Worm (Caenorhabditis elegans): ENCODE data around the gene srh-18.

DNA sequence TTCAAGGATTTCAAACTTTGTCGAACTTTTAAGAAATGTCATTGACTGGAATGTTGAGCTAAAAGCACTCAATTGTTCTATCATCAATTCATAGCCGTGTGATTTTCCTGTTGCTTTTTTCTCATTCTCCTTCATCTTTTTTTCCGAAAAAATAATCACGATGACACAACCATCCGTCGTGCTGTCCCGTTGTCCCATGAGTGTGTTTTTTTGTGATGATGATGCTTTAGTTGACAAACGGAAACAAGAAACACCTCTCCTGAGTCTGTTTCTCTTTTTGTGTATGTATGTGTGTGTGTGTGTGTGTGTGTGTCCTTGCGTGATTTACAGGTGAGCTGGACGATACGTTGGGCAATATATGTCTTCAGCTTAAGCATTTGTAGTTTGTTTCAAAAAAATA, 17.8 kb upstream of the srh-18 start:
- TF ChIP-seq elt-3 (tag; optimal IDR thresholded peaks at IDR 0.05) = no peak
- no peak for TF ChIP-seq egl-27 (tag; optimal IDR thresholded peaks at IDR 0.05)
- no peak for TF ChIP-seq nhr-11 (tag; optimal IDR thresholded peaks at IDR 0.05)
- no peak for TF ChIP-seq lin-15B (tag; optimal IDR thresholded peaks at IDR 0.05)
